Fruit fly (Drosophila melanogaster) whole organism, embryonic: ENCODE data around the gene mahe.

Source experiments
- ATbp ChIP-seq: fragments of 200-800 bp; sonication (Bioruptor generic); optimal IDR thresholded peaks from 2 replicates; lab custom pipeline; 2017; ENCODE audit warnings: missing biosample characterization, mild to moderate bottlenecking, missing genetic modification characterization, missing genetic modification reagents
- CG10147 ChIP-seq: fragments of 200-800 bp; sonication (Bioruptor generic); optimal IDR thresholded peaks from 2 replicates; lab custom pipeline; 2019; ENCODE audit warnings: missing biosample characterization, mild to moderate bottlenecking, missing genetic modification characterization, moderate library complexity
- CG10209 ChIP-seq: fragments of 200-800 bp; sonication (Bioruptor generic); optimal IDR thresholded peaks from 3 replicates; lab custom pipeline; 2017; ENCODE audit warnings: missing biosample characterization, mild to moderate bottlenecking, missing genetic modification characterization, missing genetic modification reagents
- CG10366 ChIP-seq: fragments of 200-800 bp; sonication (Bioruptor generic); IDR thresholded peaks from 2 replicates; pipeline ENCODE4 v1.3.6; 2022; ENCODE audit warnings: missing biosample characterization, missing genetic modification characterization
- CG10565 ChIP-seq: fragments of 200-800 bp; sonication (Bioruptor generic); optimal IDR thresholded peaks from 3 replicates; lab custom pipeline; 2016; ENCODE audit warnings: missing biosample characterization, mild to moderate bottlenecking, missing genetic modification characterization
- CG14710 ChIP-seq: fragments of 200-800 bp; sonication (Bioruptor generic); optimal IDR thresholded peaks from 3 replicates; lab custom pipeline; 2019; ENCODE audit warnings: missing biosample characterization, mild to moderate bottlenecking, missing genetic modification characterization, moderate library complexity
- CG14965 ChIP-seq: fragments of 200-800 bp; sonication (Bioruptor generic); optimal IDR thresholded peaks from 2 replicates; lab custom pipeline; 2016; ENCODE audit warnings: missing biosample characterization, missing genetic modification characterization, borderline replicate concordance
- CG15269 ChIP-seq: fragments of 200-800 bp; sonication (Bioruptor generic); optimal IDR thresholded peaks from 2 replicates; lab custom pipeline; 2018; ENCODE audit warnings: missing biosample characterization, mild to moderate bottlenecking, missing genetic modification characterization, moderate library complexity
- CG1602 ChIP-seq: fragments of 200-800 bp; sonication (Bioruptor generic); optimal IDR thresholded peaks from 3 replicates; lab custom pipeline; 2016; ENCODE audit warnings: missing biosample characterization, missing genetic modification characterization
- CG16813 ChIP-seq: fragments of 200-800 bp; sonication (Bioruptor generic); IDR thresholded peaks from 3 replicates; pipeline ENCODE4 v1.3.6; 2022; ENCODE audit warnings: missing biosample characterization, missing genetic modification characterization; ENCODE audit not compliant: partially characterized antibody
- CG2875 ChIP-seq: fragments of 200-800 bp; sonication (Bioruptor generic); optimal IDR thresholded peaks from 2 replicates; lab custom pipeline; 2017; ENCODE audit warnings: missing biosample characterization, mild to moderate bottlenecking, missing genetic modification characterization, missing genetic modification reagents
- CG31441 ChIP-seq: fragments of 200-800 bp; sonication (Bioruptor generic); IDR thresholded peaks from 2 replicates; pipeline ENCODE4 v1.3.6; 2022; ENCODE audit warnings: missing biosample characterization, missing genetic modification characterization
- CG34376 ChIP-seq: fragments of 200-800 bp; sonication (Bioruptor generic); optimal IDR thresholded peaks from 2 replicates; lab custom pipeline; 2018; ENCODE audit warnings: missing biosample characterization, mild to moderate bottlenecking, missing genetic modification characterization
- CG3995 ChIP-seq: fragments of 200-800 bp; sonication (Bioruptor generic); optimal IDR thresholded peaks from 3 replicates; lab custom pipeline; 2016; ENCODE audit warnings: missing biosample characterization, missing genetic modification characterization
- CG4424 ChIP-seq: fragments of 200-800 bp; sonication (Bioruptor generic); optimal IDR thresholded peaks from 3 replicates; lab custom pipeline; 2016; ENCODE audit warnings: missing biosample characterization, missing genetic modification characterization
- CG4707 ChIP-seq: fragments of 200-800 bp; sonication (Bioruptor generic); optimal IDR thresholded peaks from 2 replicates; lab custom pipeline; 2018; ENCODE audit warnings: missing biosample characterization, mild to moderate bottlenecking, missing genetic modification characterization, moderate library complexity
- CG7839 ChIP-seq: fragments of 200-800 bp; sonication (Bioruptor generic); optimal IDR thresholded peaks from 3 replicates; lab custom pipeline; 2018; ENCODE audit warnings: missing biosample characterization, mild to moderate bottlenecking, missing genetic modification characterization, moderate library complexity
- CG9876 ChIP-seq: fragments of 200-800 bp; sonication (Bioruptor generic); optimal IDR thresholded peaks from 2 replicates; lab custom pipeline; 2016; ENCODE audit warnings: missing biosample characterization, missing genetic modification characterization
- D19A ChIP-seq: fragments of 200-800 bp; optimal IDR thresholded peaks from 3 replicates; lab custom pipeline; 2019; ENCODE audit warnings: missing biosample characterization, mild to moderate bottlenecking, missing genetic modification characterization, moderate library complexity
- D19B ChIP-seq: fragments of 200-800 bp; sonication (Bioruptor generic); optimal IDR thresholded peaks from 2 replicates; lab custom pipeline; 2017; ENCODE audit warnings: missing biosample characterization, mild to moderate bottlenecking, missing genetic modification characterization
- E2f1 ChIP-seq: fragments of 200-800 bp; sonication (Bioruptor generic); IDR thresholded peaks from 2 replicates; pipeline ENCODE4 v1.3.6; 2022; ENCODE audit warnings: missing biosample characterization, missing genetic modification characterization
- E2f2 ChIP-seq: fragments of 200-800 bp; sonication (Bioruptor generic); IDR thresholded peaks from 2 replicates; pipeline ENCODE4 v1.3.6; 2022; ENCODE audit warnings: missing biosample characterization, missing genetic modification characterization
- H2.0 ChIP-seq: fragments of 200-800 bp; sonication (Bioruptor generic); IDR thresholded peaks from 2 replicates; pipeline ENCODE4 v1.3.6; 2022; ENCODE audit warnings: missing biosample characterization, missing genetic modification characterization
- Hr3 ChIP-seq: fragments of 200-800 bp; sonication (Bioruptor generic); optimal IDR thresholded peaks from 3 replicates; lab custom pipeline; 2016; ENCODE audit warnings: missing biosample characterization, missing genetic modification characterization
- Hsf ChIP-seq: fragments of 200-800 bp; sonication (Bioruptor generic); optimal IDR thresholded peaks from 3 replicates; lab custom pipeline; 2016; ENCODE audit warnings: missing biosample characterization, missing genetic modification characterization
- Lpt ChIP-seq: fragments of >200 bp; optimal IDR thresholded peaks from 2 replicates; lab custom pipeline; 2018; ENCODE audit warnings: missing biosample characterization, missing genetic modification characterization
- Med ChIP-seq: fragments of 200-800 bp; sonication (Bioruptor generic); peaks from one replicate; lab custom pipeline; 2016; ENCODE audit warnings: missing biosample characterization, missing genetic modification characterization, mild to moderate bottlenecking, inconsistent platforms, moderate library complexity
- Mrtf ChIP-seq: fragments of 200-800 bp; sonication (Bioruptor generic); IDR thresholded peaks from 3 replicates; pipeline ENCODE4 v1.3.6; 2022; ENCODE audit warnings: missing biosample characterization, missing genetic modification characterization
- Nf-YA ChIP-seq: fragments of 200-800 bp; sonication (Bioruptor generic); IDR thresholded peaks from 2 replicates; pipeline ENCODE4 v1.3.6; 2022; ENCODE audit warnings: missing biosample characterization, missing genetic modification characterization
- PHDP ChIP-seq: fragments of 200-800 bp; sonication (Bioruptor generic); optimal IDR thresholded peaks from 3 replicates; lab custom pipeline; 2018; ENCODE audit warnings: missing biosample characterization, mild to moderate bottlenecking, missing genetic modification characterization, moderate library complexity
- Rfx ChIP-seq: fragments of 200-800 bp; sonication (Bioruptor generic); IDR thresholded peaks from 2 replicates; pipeline ENCODE4 v1.3.6; 2022; ENCODE audit warnings: missing biosample characterization, missing genetic modification characterization
- cas ChIP-seq: fragments of 200-800 bp; sonication (Bioruptor generic); IDR thresholded peaks from 2 replicates; pipeline ENCODE4 v1.3.6; 2022; ENCODE audit warnings: missing biosample characterization, missing genetic modification characterization
- cg ChIP-seq: fragments of 200-800 bp; sonication (Bioruptor generic); optimal IDR thresholded peaks from 3 replicates; lab custom pipeline; 2019; ENCODE audit warnings: missing biosample characterization, mild to moderate bottlenecking, missing genetic modification characterization, moderate library complexity
- ci ChIP-seq: fragments of 200-800 bp; sonication (Bioruptor generic); IDR thresholded peaks from 3 replicates; pipeline ENCODE4 v1.3.6; 2022; ENCODE audit warnings: missing biosample characterization, missing genetic modification characterization
- dpn ChIP-seq, 2 experiments: fragments of 200-800 bp; sonication (Bioruptor generic); optimal IDR thresholded peaks; 3 replicates each; lab custom pipeline; 2016; ENCODE audit warnings: missing biosample characterization in 2 of 2, missing genetic modification characterization in 2 of 2
- ems ChIP-seq: fragments of 200-800 bp; sonication (Bioruptor generic); optimal IDR thresholded peaks from 3 replicates; lab custom pipeline; 2016; ENCODE audit warnings: missing biosample characterization, missing genetic modification characterization
- ewg ChIP-seq: fragments of 200-800 bp; sonication (Bioruptor generic); optimal IDR thresholded peaks from 3 replicates; lab custom pipeline; 2017; ENCODE audit warnings: mild to moderate bottlenecking, missing biosample characterization, missing genetic modification reagents, missing genetic modification characterization
- h ChIP-seq: fragments of >200 bp; optimal IDR thresholded peaks from 2 replicates; lab custom pipeline; 2017
- ham ChIP-seq: fragments of 200-800 bp; sonication (Bioruptor generic); IDR thresholded peaks from 2 replicates; pipeline ENCODE4 v1.3.6; 2022; ENCODE audit warnings: missing biosample characterization, missing genetic modification characterization
- nmo ChIP-seq: fragments of 200-800 bp; sonication (Bioruptor generic); optimal IDR thresholded peaks from 2 replicates; lab custom pipeline; 2018; ENCODE audit warnings: missing biosample characterization, mild to moderate bottlenecking, missing genetic modification characterization, moderate library complexity
- oc ChIP-seq: fragments of 200-800 bp; sonication (Bioruptor generic); optimal IDR thresholded peaks from 2 replicates; lab custom pipeline; 2018; ENCODE audit warnings: missing biosample characterization, mild to moderate bottlenecking, missing genetic modification characterization, moderate library complexity
- pita ChIP-seq: fragments of 200-800 bp; sonication (Bioruptor generic); optimal IDR thresholded peaks from 2 replicates; lab custom pipeline; 2017; ENCODE audit warnings: missing biosample characterization, mild to moderate bottlenecking, missing genetic modification characterization
- pros ChIP-seq: fragments of 200-800 bp; sonication (Bioruptor generic); optimal IDR thresholded peaks from 3 replicates; lab custom pipeline; 2019; ENCODE audit warnings: missing biosample characterization, mild to moderate bottlenecking, missing genetic modification characterization, moderate library complexity
- pum ChIP-seq: fragments of 200-800 bp; sonication (Bioruptor generic); optimal IDR thresholded peaks from 2 replicates; lab custom pipeline; 2016; ENCODE audit warnings: missing biosample characterization, missing genetic modification characterization
- row ChIP-seq: fragments of 200-800 bp; sonication (Bioruptor generic); IDR thresholded peaks from 3 replicates; pipeline ENCODE4 v1.3.6; 2022; ENCODE audit warnings: missing biosample characterization, missing genetic modification characterization
- sim ChIP-seq: fragments of 200-800 bp; sonication (Bioruptor generic); IDR thresholded peaks from 2 replicates; pipeline ENCODE4 v1.3.6; 2022; ENCODE audit warnings: missing biosample characterization, missing genetic modification characterization
- ssp ChIP-seq: fragments of 200-800 bp; sonication (Bioruptor generic); IDR thresholded peaks from 2 replicates; pipeline ENCODE4 v1.3.6; 2022; ENCODE audit warnings: missing biosample characterization, missing genetic modification characterization
- vvl ChIP-seq: fragments of 200-800 bp; sonication (Bioruptor generic); IDR thresholded peaks from 2 replicates; pipeline ENCODE4 v1.3.6; 2022; ENCODE audit warnings: missing biosample characterization, missing genetic modification characterization

Gene mahe

DNA sequence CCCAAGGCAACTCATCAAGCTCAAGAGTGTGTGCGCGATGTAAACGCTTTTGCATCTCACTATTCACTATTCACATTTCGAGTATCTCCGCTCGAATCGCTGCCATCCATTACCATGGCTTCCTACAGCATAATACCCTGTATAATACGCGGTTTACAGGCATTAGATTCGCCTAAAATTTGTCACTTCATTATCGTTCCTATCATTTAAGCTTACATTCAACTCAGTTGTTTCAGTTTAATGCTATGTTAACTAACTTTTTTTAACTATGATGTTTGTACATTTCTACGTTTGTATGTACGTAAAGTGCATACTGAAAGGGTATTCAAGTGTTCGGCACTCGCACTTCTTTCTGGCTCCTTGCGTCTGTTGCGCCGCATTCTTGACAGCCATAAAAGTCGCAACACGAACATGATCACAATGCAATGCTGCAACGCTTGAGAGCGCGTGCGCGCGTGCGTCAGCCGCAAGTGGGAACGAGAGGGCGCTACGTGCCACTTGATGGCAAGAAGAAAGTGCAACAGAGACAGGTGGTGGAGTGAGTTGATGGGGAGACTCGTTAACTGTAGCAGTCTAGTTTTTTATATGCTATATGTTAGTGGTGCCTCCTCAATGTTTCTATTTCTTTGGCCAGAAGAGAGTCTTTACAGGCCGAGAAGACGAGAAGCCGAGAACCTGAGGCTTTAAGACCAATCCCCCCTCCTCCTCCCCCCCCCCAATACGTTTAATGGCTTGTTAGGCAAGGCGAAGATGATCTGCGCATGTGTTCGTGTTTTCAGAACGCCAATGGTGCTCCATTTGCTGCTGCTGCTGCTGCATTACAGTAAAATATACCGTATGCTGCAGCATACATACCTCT is 46.0 kb upstream of the mahe start (continued):
- no peak for TF ChIP-seq CG10565 (GFP tag; lab: Kevin White, UChicago)
- TF ChIP-seq Med: peak; percentile 37
- no peak for TF ChIP-seq CG10209 (GFP tag; lab: Kevin White, UChicago)
- TF ChIP-seq Rfx: no peak
- TF ChIP-seq ham: no peak
- no peak for TF ChIP-seq CG4707
- TF ChIP-seq Lpt (GFP tag; lab: Kevin White, UChicago): peak; percentile 51
- no peak for TF ChIP-seq pita (GFP tag; lab: Kevin White, UChicago)
- TF ChIP-seq CG9876: no peak
- no peak for TF ChIP-seq CG10147 (GFP tag; lab: Kevin White, UChicago)
- TF ChIP-seq CG15269 (tag; lab: Kevin White, UChicago): no peak
- peak; percentile 30 for TF ChIP-seq cg
- no peak for TF ChIP-seq ems (GFP tag; lab: Kevin White, UChicago)
- no peak for TF ChIP-seq CG16813
- no peak for TF ChIP-seq E2f1 (GFP tag; lab: Robert Waterston, UW)
- TF ChIP-seq, all 482 proteins: peak for 21

DNA sequence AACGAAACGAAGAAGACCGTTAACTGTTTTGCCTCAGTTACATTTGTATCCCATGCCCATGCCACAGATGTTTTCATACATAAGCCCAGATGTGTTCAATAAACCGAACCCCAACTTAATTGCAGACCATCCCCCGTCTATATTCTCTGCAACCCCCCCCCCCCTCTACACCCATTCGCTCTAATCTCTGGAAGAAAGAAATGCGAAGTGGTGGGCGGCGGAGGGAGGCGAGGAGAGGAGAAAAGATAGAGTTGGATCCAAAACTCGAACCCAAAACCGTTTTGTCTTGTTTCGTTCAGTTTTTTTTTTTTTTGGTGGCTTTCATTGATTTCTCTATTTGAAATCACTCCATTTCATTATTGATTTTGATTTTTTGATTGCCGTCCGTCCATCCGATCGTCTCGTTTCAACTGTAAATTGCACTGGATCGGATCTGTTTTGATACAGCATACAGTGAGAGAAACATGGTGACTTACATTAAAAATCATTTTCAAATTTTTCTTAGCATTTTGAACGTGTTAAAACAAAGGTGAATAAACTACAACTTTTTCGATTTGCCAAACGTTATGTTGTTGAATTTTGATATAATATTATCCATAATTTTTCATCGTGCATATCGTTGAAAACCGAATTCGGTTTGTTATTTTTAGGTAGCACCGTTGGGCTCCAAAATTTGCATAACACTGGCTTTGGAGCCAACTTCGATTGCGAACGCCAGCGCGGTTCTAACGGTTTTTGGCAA is 44.5 kb upstream of the mahe start:
- TF ChIP-seq CG7839 (tag; lab: Kevin White, UChicago) (peak; percentile 38), row (GFP tag; lab: Robert Waterston, UW) (peak; percentile 32; the same call in 1 of the 3 replicates), PHDP (peak; percentile 35), cas (GFP tag; lab: Robert Waterston, UW) (no peak), CG1602 (GFP tag; lab: Kevin White, UChicago) (peak; percentile 7), Hsf (GFP tag; lab: Kevin White, UChicago) (peak; percentile 2), oc (tag; lab: Kevin White, UChicago) (peak; percentile 63), ssp (GFP tag; lab: Robert Waterston, UW) (0 out of 2 replicates have a peak, but pooled peaks have one; percentile 12), CG14965 (GFP tag; lab: Kevin White, UChicago) (no peak), h (lab: Kevin White, UChicago) (no peak), D19A (tag; lab: Kevin White, UChicago) (peak; percentile 28), vvl (GFP tag; lab: Robert Waterston, UW) (peak; percentile 55; the same call in 1 of the 2 replicates), ci (GFP tag; lab: Robert Waterston, UW) (peak; percentile 74), CG14710 (tag; lab: Kevin White, UChicago) (peak; percentile 9), Nf-YA (GFP tag; lab: Robert Waterston, UW) (no peak), ewg (GFP tag; lab: Kevin White, UChicago) (peak; percentile 10), CG31441 (GFP tag; lab: Robert Waterston, UW) (peak; percentile 30; the same call in 1 of the 2 replicates), E2f2 (no peak), ATbp (GFP tag; lab: Kevin White, UChicago) (peak; percentile 34), D19B (GFP tag; lab: Kevin White, UChicago) (no peak), CG10366 (GFP tag; lab: Robert Waterston, UW) (peak; percentile 36; the same call in 1 of the 2 replicates), Mrtf (no peak), Hr3 (no peak), H2.0 (GFP tag; lab: Robert Waterston, UW) (peak; percentile 20; the same call in 1 of the 2 replicates), CG2875 (GFP tag; lab: Kevin White, UChicago) (peak; percentile 26), nmo (GFP tag; lab: Kevin White, UChicago) (peak; percentile 49), CG34376 (no peak), sim (GFP tag; lab: Robert Waterston, UW) (0 out of 2 replicates have a peak, but pooled peaks have one; percentile 20), CG4424 (GFP tag; lab: Kevin White, UChicago) (peak; percentile 14), pros (GFP tag; lab: Kevin White, UChicago) (no peak), dpn (GFP tag; optimal IDR thresholded peaks at IDR 0.05; lab: Kevin White, UChicago) (peak in 1 of 2 experiments; percentile 38), CG3995 (GFP tag; lab: Kevin White, UChicago) (no peak), pum (GFP tag; lab: Kevin White, UChicago) (peak; percentile 24)
